Worm (Caenorhabditis elegans) whole organism, mixed stage, embryonic: ENCODE measurements around the gene W05E10.5.
A peak's percentile ranks its signal among the peaks of the same experiment; 100 is the strongest.

Experiments used
- M03D4.4 ChIP-seq: sonication (generic microtip); optimal IDR thresholded peaks from 2 replicates; lab custom pipeline; 2017; ENCODE audit warnings: mild to moderate bottlenecking, missing genetic modification characterization, missing compliant biosample characterization
- bed-3 ChIP-seq: fragments of 200-800 bp; sonication (Bioruptor generic); optimal IDR thresholded peaks from 3 replicates; lab custom pipeline; 2018; ENCODE audit warnings: mild to moderate bottlenecking, missing genetic modification characterization, moderate library complexity, missing compliant biosample characterization
- blmp-1 ChIP-seq: fragments of 150-350 bp; optimal IDR thresholded peaks from 2 replicates; lab custom pipeline; 2014; ENCODE audit warnings: missing biosample characterization, missing genetic modification characterization
- ceh-39 ChIP-seq: fragments of 150-350 bp; optimal IDR thresholded peaks from 2 replicates; lab custom pipeline; 2014; ENCODE audit warnings: missing biosample characterization, missing genetic modification characterization
- ceh-43 ChIP-seq: fragments of 200-800 bp; sonication (Bioruptor generic); optimal IDR thresholded peaks from 2 replicates; lab custom pipeline; 2018; ENCODE audit warnings: mild to moderate bottlenecking, missing genetic modification characterization, moderate library complexity, missing compliant biosample characterization
- ceh-83 ChIP-seq: fragments of 200-800 bp; sonication (Bioruptor generic); optimal IDR thresholded peaks from 2 replicates; lab custom pipeline; 2018; ENCODE audit warnings: mild to moderate bottlenecking, missing genetic modification characterization, missing compliant biosample characterization
- ces-1 ChIP-seq: fragments of 150-350 bp; optimal IDR thresholded peaks from 2 replicates; lab custom pipeline; 2014; ENCODE audit warnings: missing biosample characterization, missing genetic modification reagents, missing genetic modification characterization
- cnd-1 ChIP-seq: fragments of 200-800 bp; sonication (Bioruptor generic); optimal IDR thresholded peaks from 2 replicates; lab custom pipeline; 2018; ENCODE audit warnings: mild to moderate bottlenecking, missing genetic modification characterization, missing compliant biosample characterization
- drap-1 ChIP-seq: fragments of 200-800 bp; sonication (Bioruptor generic); optimal IDR thresholded peaks from 3 replicates; lab custom pipeline; 2018; ENCODE audit warnings: mild to moderate bottlenecking, missing genetic modification characterization, missing compliant biosample characterization
- elt-1 ChIP-seq: sonication (generic microtip); optimal IDR thresholded peaks from 2 replicates; lab custom pipeline; 2017; ENCODE audit warnings: missing genetic modification characterization, mild to moderate bottlenecking, missing compliant biosample characterization, antibody characterized with exemption, moderate library complexity, borderline replicate concordance; ENCODE audit not compliant: insufficient read depth
- elt-3 ChIP-seq: fragments of 150-350 bp; optimal IDR thresholded peaks from 2 replicates; lab custom pipeline; 2014; ENCODE audit warnings: missing biosample characterization, missing genetic modification characterization
- flh-1 ChIP-seq: fragments of 200-800 bp; sonication (Bioruptor generic); optimal IDR thresholded peaks from 2 replicates; lab custom pipeline; 2018; ENCODE audit warnings: mild to moderate bottlenecking, missing genetic modification characterization, moderate library complexity, missing compliant biosample characterization
- ham-2 ChIP-seq: fragments of 200-800 bp; sonication (Bioruptor generic); optimal IDR thresholded peaks from 2 replicates; lab custom pipeline; 2018; ENCODE audit warnings: mild to moderate bottlenecking, missing genetic modification characterization, missing compliant biosample characterization
- hlh-1 ChIP-seq: fragments of 150-350 bp; optimal IDR thresholded peaks from 2 replicates; lab custom pipeline; 2014; ENCODE audit warnings: missing biosample characterization, missing genetic modification reagents, missing genetic modification characterization
- lin-13 ChIP-seq: fragments of 150-350 bp; optimal IDR thresholded peaks from 2 replicates; lab custom pipeline; 2014; ENCODE audit warnings: missing biosample characterization, missing genetic modification characterization
- lin-32 ChIP-seq: fragments of 200-800 bp; sonication (Bioruptor generic); optimal IDR thresholded peaks from 2 replicates; lab custom pipeline; 2018; ENCODE audit warnings: mild to moderate bottlenecking, missing genetic modification characterization, missing compliant biosample characterization
- lsy-2 ChIP-seq: fragments of 150-350 bp; optimal IDR thresholded peaks from 2 replicates; lab custom pipeline; 2014; ENCODE audit warnings: missing biosample characterization, missing genetic modification characterization
- mab-5 ChIP-seq: fragments of 150-350 bp; optimal IDR thresholded peaks from 2 replicates; lab custom pipeline; 2014; ENCODE audit warnings: missing biosample characterization, missing genetic modification characterization
- mep-1 ChIP-seq: fragments of 150-350 bp; optimal IDR thresholded peaks from 2 replicates; lab custom pipeline; 2017; ENCODE audit warnings: missing biosample characterization, missing genetic modification reagents, missing genetic modification characterization, inconsistent platforms
- mls-2 ChIP-seq: sonication (generic microtip); optimal IDR thresholded peaks from 2 replicates; lab custom pipeline; 2016; ENCODE audit warnings: mild to moderate bottlenecking, missing genetic modification characterization, moderate library complexity, missing compliant biosample characterization
- nhr-12 ChIP-seq: fragments of 150-350 bp; optimal IDR thresholded peaks from 2 replicates; lab custom pipeline; 2014; ENCODE audit warnings: missing biosample characterization, missing genetic modification characterization
- nhr-2 ChIP-seq: fragments of 150-350 bp; optimal IDR thresholded peaks from 2 replicates; lab custom pipeline; 2014; ENCODE audit warnings: missing biosample characterization, missing genetic modification characterization
- nhr-237 ChIP-seq: fragments of 150-350 bp; optimal IDR thresholded peaks from 2 replicates; lab custom pipeline; 2014; ENCODE audit warnings: missing biosample characterization, missing genetic modification characterization
- nhr-28 ChIP-seq: fragments of 150-350 bp; optimal IDR thresholded peaks from 2 replicates; lab custom pipeline; 2014; ENCODE audit warnings: missing biosample characterization, missing genetic modification characterization
- nhr-76 ChIP-seq: sonication (generic microtip); optimal IDR thresholded peaks from 2 replicates; lab custom pipeline; 2017; ENCODE audit warnings: missing biosample characterization, missing genetic modification characterization
- pha-4 ChIP-seq: fragments of 150-350 bp; optimal IDR thresholded peaks from 2 replicates; lab custom pipeline; 2018; ENCODE audit warnings: missing biosample characterization, missing genetic modification reagents, missing genetic modification characterization
- sem-2 ChIP-seq: fragments of 200-800 bp; sonication (Bioruptor generic); optimal IDR thresholded peaks from 2 replicates; lab custom pipeline; 2018; ENCODE audit warnings: mild to moderate bottlenecking, missing genetic modification characterization, missing compliant biosample characterization
- snpc-4 ChIP-seq: fragments of 150-350 bp; optimal IDR thresholded peaks from 2 replicates; lab custom pipeline; 2014; ENCODE audit warnings: missing biosample characterization, missing genetic modification characterization
- sptf-1 ChIP-seq: sonication (generic microtip); optimal IDR thresholded peaks from 2 replicates; lab custom pipeline; 2017; ENCODE audit warnings: mild to moderate bottlenecking, missing genetic modification characterization, moderate library complexity, missing compliant biosample characterization
- tbx-8 ChIP-seq: fragments of 200-800 bp; sonication (Bioruptor generic); optimal IDR thresholded peaks from 2 replicates; lab custom pipeline; 2018; ENCODE audit warnings: mild to moderate bottlenecking, missing genetic modification characterization, moderate library complexity, missing compliant biosample characterization
- unc-120 ChIP-seq: sonication (generic microtip); optimal IDR thresholded peaks from 2 replicates; lab custom pipeline; 2017; ENCODE audit warnings: missing genetic modification characterization, missing compliant biosample characterization; ENCODE audit not compliant: poor library complexity, severe bottlenecking
- unc-39 ChIP-seq: fragments of 150-350 bp; optimal IDR thresholded peaks from 2 replicates; lab custom pipeline; 2014; ENCODE audit warnings: missing biosample characterization, missing genetic modification characterization
- unc-62 ChIP-seq: fragments of 150-350 bp; optimal IDR thresholded peaks from 2 replicates; lab custom pipeline; 2014; ENCODE audit warnings: missing biosample characterization, missing genetic modification reagents, missing genetic modification characterization
- zip-8 ChIP-seq: fragments of 150-350 bp; optimal IDR thresholded peaks from 2 replicates; lab custom pipeline; 2014; ENCODE audit warnings: missing biosample characterization, missing genetic modification characterization
- ztf-11 ChIP-seq: fragments of 150-350 bp; optimal IDR thresholded peaks from 2 replicates; lab custom pipeline; 2014; ENCODE audit warnings: missing biosample characterization, missing genetic modification characterization

W05E10.5 gene

ce11 chrV:11647821-11648220 is 47.7 kb downstream of the W05E10.5 start:
- TF ChIP-seq M03D4.4 (tag; lab: Kevin White, UChicago), result no peak
- no peak for TF ChIP-seq ceh-83 (GFP tag; lab: Kevin White, UChicago)
- no peak for TF ChIP-seq elt-3 (tag; lab: Kevin White, UChicago)
- TF ChIP-seq ceh-39 (tag; lab: Kevin White, UChicago), result no peak
- no peak for TF ChIP-seq flh-1 (GFP tag; lab: Kevin White, UChicago)
- TF ChIP-seq cnd-1 (tag; lab: Kevin White, UChicago), result no peak
- TF ChIP-seq nhr-76 (tag; lab: Kevin White, UChicago), result no peak
- no peak for TF ChIP-seq snpc-4
- TF ChIP-seq nhr-2, result no peak
- no peak for TF ChIP-seq lin-32 (GFP tag; lab: Kevin White, UChicago)
- TF ChIP-seq ces-1, result no peak

ce11 chrV:11645244-11645643 is 50.3 kb downstream of the W05E10.5 start, which contains the start of gene skp-1:
skp-1 (plus strand) TSS chrV:11645481.
- TF ChIP-seq ztf-11 (tag; lab: Kevin White, UChicago) (no peak), zip-8 (tag; lab: Kevin White, UChicago) (no peak), elt-3 (tag; lab: Kevin White, UChicago) (no peak), nhr-2 (no peak)

- peak; percentile 14 for TF ChIP-seq lin-13 (tag; lab: Kevin White, UChicago)
- TF ChIP-seq unc-62 (GFP tag; lab: Kevin White, UChicago), result no peak
- no peak for TF ChIP-seq unc-39 (tag; lab: Kevin White, UChicago)
- TF ChIP-seq snpc-4, result no peak
- TF ChIP-seq ceh-39 (tag; lab: Kevin White, UChicago), result peak; percentile 76
- no peak for TF ChIP-seq sptf-1 (tag; lab: Kevin White, UChicago)
- TF ChIP-seq hlh-1, result peak; percentile 57
- no peak for TF ChIP-seq mls-2 (tag; lab: Kevin White, UChicago)
- TF ChIP-seq nhr-28 (tag; lab: Kevin White, UChicago), result no peak
- no peak for TF ChIP-seq sem-2
- peak; percentile 26 for TF ChIP-seq nhr-2
- TF ChIP-seq mep-1, result peak; percentile 83
- TF ChIP-seq zip-8 (tag; lab: Kevin White, UChicago), result no peak
- no peak for TF ChIP-seq blmp-1 (tag; lab: Kevin White, UChicago)
- TF ChIP-seq elt-3 (tag; lab: Kevin White, UChicago), result no peak
- TF ChIP-seq ceh-83 (GFP tag; lab: Kevin White, UChicago), result no peak
- no peak for TF ChIP-seq ham-2 (GFP tag; lab: Kevin White, UChicago)
- no peak for TF ChIP-seq tbx-8 (GFP tag; lab: Kevin White, UChicago)
- no peak for TF ChIP-seq elt-1 (tag; lab: Kevin White, UChicago)
- TF ChIP-seq cnd-1 (tag; lab: Kevin White, UChicago), result no peak
- TF ChIP-seq ces-1, result peak; percentile 55
- TF ChIP-seq lsy-2 (tag; lab: Kevin White, UChicago), result peak; percentile 51
- no peak for TF ChIP-seq ceh-43 (GFP tag; lab: Kevin White, UChicago)
- no peak for TF ChIP-seq nhr-76 (tag; lab: Kevin White, UChicago)
- TF ChIP-seq nhr-12 (tag; lab: Kevin White, UChicago), result no peak
- no peak for TF ChIP-seq mab-5 (tag; lab: Kevin White, UChicago)
- no peak for TF ChIP-seq pha-4 (tag; lab: Kevin White, UChicago)
- no peak for TF ChIP-seq flh-1 (GFP tag; lab: Kevin White, UChicago)
- TF ChIP-seq ztf-11 (tag; lab: Kevin White, UChicago), result no peak
- no peak for TF ChIP-seq bed-3 (GFP tag; lab: Kevin White, UChicago)
- no peak for TF ChIP-seq drap-1 (GFP tag; lab: Kevin White, UChicago)
- TF ChIP-seq unc-120 (tag; lab: Kevin White, UChicago), result no peak
- no peak for TF ChIP-seq M03D4.4 (tag; lab: Kevin White, UChicago)
- peak; percentile 30 for TF ChIP-seq nhr-237 (tag; lab: Kevin White, UChicago)
- TF ChIP-seq lin-32 (GFP tag; lab: Kevin White, UChicago), result no peak
- TF ChIP-seq, all 35 proteins: peak for 8
These were observed 51.3 kb downstream of the W05E10.5 start, which contains the start of gene bir-1 for ce11 chrV:11644166-11644565. bir-1 (plus strand) TSS chrV:11644477.
